Fruit fly (Drosophila melanogaster): ENCODE data around the gene Decay.

Gene Decay

dm6 chr3R:16526697-16527370 is 26.0 kb upstream of the Decay start:
- peak; percentile 41 for TF ChIP-seq CG31627 (GFP tag; optimal IDR thresholded peaks at IDR 0.05)
- peak; percentile 59 for TF ChIP-seq CG8632 (GFP tag; optimal IDR thresholded peaks at IDR 0.05)
- TF ChIP-seq Hr39 (GFP tag; optimal IDR thresholded peaks at IDR 0.05), result peak; percentile 50
- peak; percentile 58 for TF ChIP-seq esn (GFP tag; optimal IDR thresholded peaks at IDR 0.05)
- TF ChIP-seq Sox102F (GFP tag; optimal IDR thresholded peaks at IDR 0.05), result no peak
- TF ChIP-seq dsx (GFP tag; optimal IDR thresholded peaks at IDR 0.05; ENCODE audit: poor library complexity, severe bottlenecking), result peak; percentile 37
- peak; percentile 73 for TF ChIP-seq CG11762 (GFP tag; optimal IDR thresholded peaks at IDR 0.05; ENCODE audit: insufficient read depth)
- TF ChIP-seq CG3032 (tag; optimal IDR thresholded peaks at IDR 0.05), result peak; percentile 70
- TF ChIP-seq fkh (GFP tag; optimal IDR thresholded peaks at IDR 0.05), result no peak
- TF ChIP-seq Blimp-1 (GFP tag; optimal IDR thresholded peaks at IDR 0.05), result peak; percentile 17
- TF ChIP-seq CG11902 (GFP tag; optimal IDR thresholded peaks at IDR 0.05), result peak; percentile 47
- TF ChIP-seq CG6808 (GFP tag; optimal IDR thresholded peaks at IDR 0.05), result peak; percentile 82
- peak; percentile 69 for TF ChIP-seq net (GFP tag; optimal IDR thresholded peaks at IDR 0.05)
- TF ChIP-seq CG32006 (GFP tag; optimal IDR thresholded peaks at IDR 0.05), result peak; percentile 73
- peak; percentile 65 for TF ChIP-seq svp (GFP tag)
- peak; percentile 65 for TF ChIP-seq CG1621 (tag; optimal IDR thresholded peaks at IDR 0.05)
- TF ChIP-seq fd59A (GFP tag; optimal IDR thresholded peaks at IDR 0.05), result peak; percentile 72
- peak; percentile 47 for TF ChIP-seq cyc (GFP tag; optimal IDR thresholded peaks at IDR 0.05)
- TF ChIP-seq dac (GFP tag; optimal IDR thresholded peaks at IDR 0.05), result no peak
- TF ChIP-seq Ets21C (GFP tag; optimal IDR thresholded peaks at IDR 0.05), result no peak
- TF ChIP-seq eg (GFP tag; IDR thresholded peaks at IDR 0.05), result no peak
- no peak for TF ChIP-seq vri (GFP tag; optimal IDR thresholded peaks at IDR 0.05)
- TF ChIP-seq Hr38 (GFP tag; optimal IDR thresholded peaks at IDR 0.05), result no peak
- peak; percentile 83 for TF ChIP-seq Sox14 (GFP tag; optimal IDR thresholded peaks at IDR 0.05)
- peak; percentile 58 for TF ChIP-seq CG7368 (GFP tag; optimal IDR thresholded peaks at IDR 0.05)
- TF ChIP-seq CG10631 (GFP tag; optimal IDR thresholded peaks at IDR 0.05), result peak; percentile 81
- TF ChIP-seq Eip75B (GFP tag; optimal IDR thresholded peaks at IDR 0.05), result peak; percentile 68
- peak; percentile 16 to 77 for TF ChIP-seq salr (GFP tag; optimal IDR thresholded peaks at IDR 0.05)
- peak; percentile 48 for TF ChIP-seq CG9139 (GFP tag; optimal IDR thresholded peaks at IDR 0.05)
- peak; percentile 73 for TF ChIP-seq pdm3 (GFP tag; optimal IDR thresholded peaks at IDR 0.05)
- peak; percentile 53 for TF ChIP-seq CG34406 (GFP tag; optimal IDR thresholded peaks at IDR 0.05)
- TF ChIP-seq OdsH (GFP tag; optimal IDR thresholded peaks at IDR 0.05), result peak; percentile 72
- peak; percentile 78 for TF ChIP-seq fd85E (GFP tag; optimal IDR thresholded peaks at IDR 0.05)
- TF ChIP-seq Sox15 (GFP tag; optimal IDR thresholded peaks at IDR 0.05), result peak; percentile 26
- TF ChIP-seq Hr4 (GFP tag; optimal IDR thresholded peaks at IDR 0.05), result peak; percentile 59
- TF ChIP-seq CG6792 (GFP tag; optimal IDR thresholded peaks at IDR 0.05), result peak; percentile 61
- peak; percentile 73 for TF ChIP-seq acj6 (GFP tag; optimal IDR thresholded peaks at IDR 0.05)
- peak; percentile 72 for TF ChIP-seq CG8119 (GFP tag; IDR thresholded peaks at IDR 0.05)
- TF ChIP-seq Met (GFP tag; optimal IDR thresholded peaks at IDR 0.05), result peak; percentile 72
- peak; percentile 93 for TF ChIP-seq Eip78C (GFP tag)
- peak; percentile 39; the same call in 1 of the 2 replicates for TF ChIP-seq CG15336 (GFP tag; IDR thresholded peaks at IDR 0.05)
- TF ChIP-seq CG8319 (GFP tag; optimal IDR thresholded peaks at IDR 0.05), result peak; percentile 36
- TF ChIP-seq Lpt (GFP tag; optimal IDR thresholded peaks at IDR 0.05), result peak; percentile 87
- TF ChIP-seq CG6163 (GFP tag; IDR thresholded peaks at IDR 0.05), result peak; percentile 83
- TF ChIP-seq ss (GFP tag; optimal IDR thresholded peaks at IDR 0.05), result peak; percentile 68
- peak; percentile 60 for TF ChIP-seq topi (GFP tag; optimal IDR thresholded peaks at IDR 0.05)
- TF ChIP-seq CG10669 (GFP tag; optimal IDR thresholded peaks at IDR 0.05), result peak; percentile 80
- TF ChIP-seq spab (GFP tag; optimal IDR thresholded peaks at IDR 0.05), result peak; percentile 75
- TF ChIP-seq CG3919 (GFP tag; optimal IDR thresholded peaks at IDR 0.05), result peak; percentile 76
- no peak for TF ChIP-seq Eip93F (GFP tag; optimal IDR thresholded peaks at IDR 0.05)
- peak; percentile 38 for TF ChIP-seq lz (GFP tag; optimal IDR thresholded peaks at IDR 0.05)

Measured in whole organism, prepupa.